Fruit fly (Drosophila melanogaster) whole organism: ENCODE results near the gene CG2841.

Experiments
- CG8478 ChIP-seq: fragments of >200 bp; optimal IDR thresholded peaks from 2 replicates; lab custom pipeline; 2018; ENCODE audit warnings: inconsistent platforms
- Dll ChIP-seq: fragments of >200 bp; optimal IDR thresholded peaks from 2 replicates; lab custom pipeline; 2017
- EcR ChIP-seq, 2 experiments: fragments of >200 bp; optimal IDR thresholded peaks; 2 replicates each; lab custom pipeline; 2017; ENCODE audit warnings: missing biosample characterization in 2 of 2, missing genetic modification characterization in 2 of 2, missing genetic modification reagents in 2 of 2
- pan ChIP-seq: fragments of >200 bp; optimal IDR thresholded peaks from 2 replicates; lab custom pipeline; 2017
- psq ChIP-seq: fragments of >200 bp; optimal IDR thresholded peaks from 2 replicates; lab custom pipeline; 2017
- usp ChIP-seq: fragments of >200 bp; optimal IDR thresholded peaks from 2 replicates; lab custom pipeline; 2017; ENCODE audit warnings: missing biosample characterization, missing genetic modification characterization, mixed read lengths

The CG2841 gene

dm6 chrX:2360992-2361391 is 5.2 kb downstream of the CG2841 start:
- TF ChIP-seq CG8478 (lab: Kevin White, UChicago), result no peak
- TF ChIP-seq Dll (lab: Kevin White, UChicago), result no peak
- TF ChIP-seq pan, result no peak
- TF ChIP-seq usp (GFP tag; lab: Kevin White, UChicago), result no peak

- TF ChIP-seq usp (GFP tag; lab: Kevin White, UChicago) (no peak), psq (lab: Kevin White, UChicago) (no peak), EcR (GFP tag; optimal IDR thresholded peaks at IDR 0.05; lab: Kevin White, UChicago) (no peak), CG8478 (lab: Kevin White, UChicago) (no peak), pan (no peak), Dll (lab: Kevin White, UChicago) (no peak)
Measured at dm6 chrX:2359845-2360244, 6.3 kb downstream of the CG2841 start.

dm6 chrX:2358195-2358594 is 8.0 kb downstream of the CG2841 start:
- no peak for TF ChIP-seq psq (lab: Kevin White, UChicago)
- no peak for TF ChIP-seq pan
- no peak for TF ChIP-seq usp (GFP tag; lab: Kevin White, UChicago)
- TF ChIP-seq Dll (lab: Kevin White, UChicago), result no peak
- no peak for TF ChIP-seq CG8478 (lab: Kevin White, UChicago)
- no peak for TF ChIP-seq EcR (GFP tag; optimal IDR thresholded peaks at IDR 0.05; lab: Kevin White, UChicago)

dm6 chrX:2356441-2356840 is 9.7 kb downstream of the CG2841 start:
- no peak for TF ChIP-seq psq (lab: Kevin White, UChicago)
- TF ChIP-seq CG8478 (lab: Kevin White, UChicago), result no peak
- TF ChIP-seq EcR (GFP tag; optimal IDR thresholded peaks at IDR 0.05; lab: Kevin White, UChicago), result no peak
- no peak for TF ChIP-seq pan
- no peak for TF ChIP-seq usp (GFP tag; lab: Kevin White, UChicago)
- no peak for TF ChIP-seq Dll (lab: Kevin White, UChicago)

dm6 chrX:2355531-2355986 is 10.6 kb downstream of the CG2841 start:
- TF ChIP-seq pan (no peak), EcR (GFP tag; optimal IDR thresholded peaks at IDR 0.05; lab: Kevin White, UChicago) (no peak), Dll (lab: Kevin White, UChicago) (no peak)

dm6 chrX:2354169-2354568 is 12.0 kb downstream of the CG2841 start:
- TF ChIP-seq CG8478 (lab: Kevin White, UChicago) (no peak), pan (no peak), Dll (lab: Kevin White, UChicago) (no peak), usp (GFP tag; lab: Kevin White, UChicago) (no peak), EcR (GFP tag; optimal IDR thresholded peaks at IDR 0.05; lab: Kevin White, UChicago) (no peak)

dm6 chrX:2352819-2353218 is 13.3 kb downstream of the CG2841 start:
- TF ChIP-seq pan (no peak), CG8478 (lab: Kevin White, UChicago) (no peak), psq (lab: Kevin White, UChicago) (no peak), usp (GFP tag; lab: Kevin White, UChicago) (no peak), Dll (lab: Kevin White, UChicago) (no peak), EcR (GFP tag; optimal IDR thresholded peaks at IDR 0.05; lab: Kevin White, UChicago) (no peak)

- TF ChIP-seq pan (no peak), usp (GFP tag; lab: Kevin White, UChicago) (no peak), CG8478 (lab: Kevin White, UChicago) (no peak), psq (lab: Kevin White, UChicago) (no peak), EcR (GFP tag; optimal IDR thresholded peaks at IDR 0.05; lab: Kevin White, UChicago) (no peak), Dll (lab: Kevin White, UChicago) (no peak)
Measured at dm6 chrX:2350228-2350564, 16.0 kb downstream of the CG2841 start.

dm6 chrX:2349510-2350227 is 16.5 kb downstream of the CG2841 start:
- TF ChIP-seq psq (lab: Kevin White, UChicago), result no peak
- no peak for TF ChIP-seq pan
- TF ChIP-seq Dll (lab: Kevin White, UChicago), result no peak
- TF ChIP-seq CG8478 (lab: Kevin White, UChicago), result no peak
- TF ChIP-seq usp (GFP tag; lab: Kevin White, UChicago), result no peak
- TF ChIP-seq EcR (GFP tag; optimal IDR thresholded peaks at IDR 0.05; lab: Kevin White, UChicago), result no peak

dm6 chrX:2344370-2344769 is 21.8 kb downstream of the CG2841 start, which contains the start of gene mRpL14:
Gene mRpL14 (minus strand): TSS chrX:2344649.
- TF ChIP-seq psq (lab: Kevin White, UChicago) (no peak), CG8478 (lab: Kevin White, UChicago) (no peak), pan (no peak), Dll (lab: Kevin White, UChicago) (no peak), EcR (GFP tag; optimal IDR thresholded peaks at IDR 0.05; lab: Kevin White, UChicago) (no peak), usp (GFP tag; lab: Kevin White, UChicago) (no peak)

- no peak for TF ChIP-seq psq (lab: Kevin White, UChicago)
- TF ChIP-seq CG8478 (lab: Kevin White, UChicago), result no peak
- TF ChIP-seq pan, result no peak
- TF ChIP-seq Dll (lab: Kevin White, UChicago), result no peak
Measured at dm6 chrX:2340009-2340733, 26.0 kb downstream of the CG2841 start.

- TF ChIP-seq EcR (GFP tag; optimal IDR thresholded peaks at IDR 0.05; lab: Kevin White, UChicago) (peak in 1 of 2 experiments; percentile 1), CG8478 (lab: Kevin White, UChicago) (no peak)
Measured at dm6 chrX:2337184-2337583, 29.0 kb downstream of the CG2841 start.
